Worm (Caenorhabditis elegans) whole organism, L2 larva: ENCODE measurements around the gene C25B8.8.

ENCODE experiments used
- ceh-16 ChIP-seq: fragments of 150-350 bp; optimal IDR thresholded peaks from 2 replicates; lab custom pipeline; 2014; ENCODE audit warnings: missing biosample characterization, missing genetic modification characterization
- ceh-82 ChIP-seq: fragments of 150-350 bp; optimal IDR thresholded peaks from 2 replicates; lab custom pipeline; 2014; ENCODE audit warnings: missing biosample characterization, missing genetic modification characterization
- elt-3 ChIP-seq: sonication (generic microtip); optimal IDR thresholded peaks from 2 replicates; lab custom pipeline; 2017; ENCODE audit warnings: missing biosample characterization, missing genetic modification characterization
- lin-13 ChIP-seq: fragments of 150-350 bp; optimal IDR thresholded peaks from 2 replicates; lab custom pipeline; 2014; ENCODE audit warnings: missing biosample characterization, missing genetic modification reagents, missing genetic modification characterization
- lsy-2 ChIP-seq, 2 experiments: fragments of 150-350 bp in 1 of 2; sonication (generic microtip) in 1 of 2; optimal IDR thresholded peaks; 2 replicates each; lab custom pipeline; 2014 to 2017; ENCODE audit warnings: missing biosample characterization in 2 of 2, missing genetic modification characterization in 2 of 2
- nhr-11 ChIP-seq: fragments of 150-350 bp; optimal IDR thresholded peaks from 2 replicates; lab custom pipeline; 2014; ENCODE audit warnings: missing biosample characterization, missing genetic modification characterization

ce11 chrX:6569624-6570023 lies 40.2 kb upstream of the C25B8.8 start, which contains the start of gene dop-3:
- TF ChIP-seq lsy-2 (tag; optimal IDR thresholded peaks at IDR 0.05; lab: Kevin White, UChicago) (no peak), nhr-11 (tag; lab: Kevin White, UChicago) (no peak), elt-3 (tag; lab: Kevin White, UChicago) (no peak), ceh-16 (tag; lab: Kevin White, UChicago) (no peak), lin-13 (GFP tag; lab: Kevin White, UChicago) (no peak), ceh-82 (no peak)
